Worm (Caenorhabditis elegans): ENCODE measurements around the gene fnip-2.

Gene fnip-2

DNA sequence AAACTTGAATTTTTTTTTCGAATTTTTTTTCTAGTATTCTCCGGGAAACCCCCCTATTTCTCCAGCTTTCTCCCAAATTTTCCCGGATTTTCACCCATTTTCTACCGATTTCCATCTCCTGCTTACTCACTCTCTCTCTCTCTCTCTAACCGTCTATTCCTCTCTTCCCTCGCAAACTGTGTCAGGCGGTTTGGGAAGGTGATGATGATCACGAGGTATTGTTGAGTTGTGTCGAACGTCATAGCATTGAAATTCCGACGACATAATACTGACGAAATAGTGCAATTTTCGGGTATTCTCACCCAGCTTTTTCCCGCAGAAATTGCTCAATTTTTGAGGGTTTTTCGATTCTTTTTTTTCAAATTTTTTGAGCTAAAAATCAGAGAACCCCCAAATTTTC lies 2.5 kb upstream of the fnip-2 start (continued):
- no peak for TF ChIP-seq pha-4 (GFP tag; IDR thresholded peaks at IDR 0.05)
- TF ChIP-seq pha-4 (tag; optimal IDR thresholded peaks at IDR 0.05): no peak
- no peak for TF ChIP-seq zfp-2 (tag; optimal IDR thresholded peaks at IDR 0.05)
- TF ChIP-seq lim-7 (GFP tag; IDR thresholded peaks at IDR 0.05): no peak
- TF ChIP-seq nhr-237 (tag; optimal IDR thresholded peaks at IDR 0.05): no peak
- TF ChIP-seq ceh-32 (tag; optimal IDR thresholded peaks at IDR 0.05; ENCODE audit: poor library complexity): no peak
- TF ChIP-seq tag-97 (GFP tag; IDR thresholded peaks at IDR 0.05): no peak
- TF ChIP-seq nhr-41 (GFP tag; IDR thresholded peaks at IDR 0.05): no peak
- TF ChIP-seq D1046.2 (GFP tag; IDR thresholded peaks at IDR 0.05): no peak
- TF ChIP-seq madf-9 (GFP tag; conservative IDR thresholded peaks at IDR 0.05): no peak
- TF ChIP-seq hlh-30 (tag; optimal IDR thresholded peaks at IDR 0.05; ENCODE audit: insufficient read depth): peak; percentile 95
- TF ChIP-seq nhr-11 (tag; optimal IDR thresholded peaks at IDR 0.05): peak; percentile 30
- no peak for TF ChIP-seq snpc-1.2 (GFP tag; IDR thresholded peaks at IDR 0.05)
- no peak for TF ChIP-seq egl-27 (tag; optimal IDR thresholded peaks at IDR 0.05)
- TF ChIP-seq nhr-42 (GFP tag; IDR thresholded peaks at IDR 0.05): no peak
- TF ChIP-seq rbr-2 (tag; optimal IDR thresholded peaks at IDR 0.05): no peak
- peak in 1 of 2 experiments; percentile 15 for TF ChIP-seq hif-1 (tag; optimal IDR thresholded peaks at IDR 0.05)
- no peak for TF ChIP-seq dmd-9 (GFP tag; IDR thresholded peaks at IDR 0.05)
- no peak for TF ChIP-seq attf-4 (tag; optimal IDR thresholded peaks at IDR 0.05)
- TF ChIP-seq arid-1 (GFP tag; conservative IDR thresholded peaks at IDR 0.05): no peak
- TF ChIP-seq php-3 (GFP tag; IDR thresholded peaks at IDR 0.05): no peak
- TF ChIP-seq zfp-3 (GFP tag; conservative IDR thresholded peaks at IDR 0.05): no peak
- no peak for TF ChIP-seq zip-2 (tag; optimal IDR thresholded peaks at IDR 0.05)
- TF ChIP-seq ceh-44 (GFP tag; IDR thresholded peaks at IDR 0.05): no peak
- peak; percentile 71 for TF ChIP-seq dve-1 (tag; optimal IDR thresholded peaks at IDR 0.05; ENCODE audit: insufficient read depth)
- no peak for TF ChIP-seq nhr-102 (tag; optimal IDR thresholded peaks at IDR 0.05)
- TF ChIP-seq daf-16 (GFP tag; optimal IDR thresholded peaks at IDR 0.05): no peak
- peak; percentile 30 for TF ChIP-seq daf-16 (tag; optimal IDR thresholded peaks at IDR 0.05)
- TF ChIP-seq jun-1 (tag; optimal IDR thresholded peaks at IDR 0.05): no peak
- peak; percentile 11 for TF ChIP-seq mes-2 (tag; optimal IDR thresholded peaks at IDR 0.05; ENCODE audit: poor library complexity, severe bottlenecking)
- TF ChIP-seq Y75B8A.6 (GFP tag; IDR thresholded peaks at IDR 0.05): no peak
- TF ChIP-seq F26F4.8 (GFP tag; conservative IDR thresholded peaks at IDR 0.05): no peak
- no peak for TF ChIP-seq F37D6.2 (tag; optimal IDR thresholded peaks at IDR 0.05)
- TF ChIP-seq ceh-82 (tag; optimal IDR thresholded peaks at IDR 0.05): no peak
- 0 out of 2 replicates have a peak, but pooled peaks have one; percentile 17 for TF ChIP-seq T26A8.4 (GFP tag; IDR thresholded peaks at IDR 0.05)
- no peak for TF ChIP-seq ZK337.2 (GFP tag; IDR thresholded peaks at IDR 0.05)
- TF ChIP-seq zag-1 (tag; optimal IDR thresholded peaks at IDR 0.05): no peak
- no peak for TF ChIP-seq lin-13 (GFP tag; optimal IDR thresholded peaks at IDR 0.05)
- no peak for TF ChIP-seq sdz-12 (GFP tag; optimal IDR thresholded peaks at IDR 0.05)
- TF ChIP-seq gei-8 (GFP tag; optimal IDR thresholded peaks at IDR 0.05): no peak
- TF ChIP-seq aly-2 (tag; optimal IDR thresholded peaks at IDR 0.05): no peak
- TF ChIP-seq hmg-1.1 (GFP tag; IDR thresholded peaks at IDR 0.05): no peak
- no peak for TF ChIP-seq unc-130 (GFP tag; optimal IDR thresholded peaks at IDR 0.05)
- no peak for TF ChIP-seq F44E2.7 (GFP tag; IDR thresholded peaks at IDR 0.05)
- TF ChIP-seq saeg-2 (GFP tag; IDR thresholded peaks at IDR 0.05): no peak
- TF ChIP-seq T20F7.1 (GFP tag; optimal IDR thresholded peaks at IDR 0.05): no peak
- TF ChIP-seq vab-7 (GFP tag; IDR thresholded peaks at IDR 0.05): no peak
- no peak for TF ChIP-seq tra-1 (GFP tag; IDR thresholded peaks at IDR 0.05)
- peak; percentile 27; the same call in 1 of the 2 replicates for TF ChIP-seq dmd-6 (GFP tag; IDR thresholded peaks at IDR 0.05)
- no peak for TF ChIP-seq lin-39 (tag; optimal IDR thresholded peaks at IDR 0.05)
- TF ChIP-seq daf-8 (GFP tag; IDR thresholded peaks at IDR 0.05): no peak
- TF ChIP-seq ztf-11 (tag; optimal IDR thresholded peaks at IDR 0.05): no peak

All from whole organism, L4 larva.